Worm (Caenorhabditis elegans): ENCODE data around the gene tmem-132.

DNA sequence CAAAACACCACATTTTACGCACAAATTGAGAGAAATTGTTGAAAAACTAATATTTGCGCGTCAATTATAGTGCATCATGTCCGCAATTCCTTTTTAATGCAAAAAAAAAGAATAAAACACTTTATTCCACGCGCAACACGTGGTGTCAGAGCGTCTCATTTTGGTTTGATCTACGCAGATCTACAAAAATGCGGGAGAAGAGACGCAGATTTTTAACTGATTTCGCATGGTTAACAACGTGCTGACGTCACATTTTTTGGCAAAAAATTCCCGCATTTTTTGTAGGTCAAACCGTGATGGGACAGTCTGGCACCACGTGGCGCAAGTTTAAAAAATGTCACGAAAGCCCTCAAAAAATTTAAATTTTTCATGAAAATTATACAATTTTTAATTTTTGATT is 6.2 kb downstream of the tmem-132 start:
- TF ChIP-seq F37B4.10 (GFP tag; IDR thresholded peaks at IDR 0.05) = no peak
- TF ChIP-seq ets-4 (GFP tag; optimal IDR thresholded peaks at IDR 0.05) = no peak
- TF ChIP-seq sdz-38 (tag; optimal IDR thresholded peaks at IDR 0.05) = no peak
- no peak for TF ChIP-seq hlh-12 (tag; optimal IDR thresholded peaks at IDR 0.05)
- TF ChIP-seq snpc-4 (GFP tag; optimal IDR thresholded peaks at IDR 0.05) = no peak
- no peak for TF ChIP-seq snpc-4 (tag; optimal IDR thresholded peaks at IDR 0.05)
